Fruit fly (Drosophila melanogaster) whole organism, prepupa: ENCODE measurements around the gene Nup98-96.

Experiments used
- Blimp-1 ChIP-seq: fragments of 200-800 bp; sonication (Bioruptor generic); optimal IDR thresholded peaks from 3 replicates; lab custom pipeline; 2017; ENCODE audit warnings: missing biosample characterization, missing genetic modification characterization, mild to moderate bottlenecking, moderate library complexity, missing genetic modification reagents
- CG10631 ChIP-seq: fragments of 200-800 bp; sonication (Bioruptor generic); optimal IDR thresholded peaks from 2 replicates; lab custom pipeline; 2016; ENCODE audit warnings: missing biosample characterization, missing genetic modification characterization
- CG11762 ChIP-seq: fragments of 200-800 bp; sonication (Bioruptor generic); optimal IDR thresholded peaks from 3 replicates; lab custom pipeline; 2016; ENCODE audit warnings: missing biosample characterization, missing genetic modification characterization; ENCODE audit not compliant: insufficient read depth
- CG15336 ChIP-seq: fragments of 200-800 bp; sonication (Bioruptor generic); IDR thresholded peaks from 2 replicates; pipeline ENCODE4 v1.3.6; 2022; ENCODE audit warnings: missing biosample characterization, missing genetic modification characterization
- CG16779 ChIP-seq: fragments of 200-800 bp; sonication (Bioruptor generic); optimal IDR thresholded peaks from 3 replicates; lab custom pipeline; 2017; ENCODE audit warnings: missing biosample characterization, mild to moderate bottlenecking, missing genetic modification characterization
- CG3032 ChIP-seq: fragments of 200-800 bp; optimal IDR thresholded peaks from 2 replicates; lab custom pipeline; 2019; ENCODE audit warnings: missing biosample characterization, mild to moderate bottlenecking, missing genetic modification characterization, moderate library complexity
- CG31627 ChIP-seq: fragments of 200-800 bp; sonication (Bioruptor generic); optimal IDR thresholded peaks from 3 replicates; lab custom pipeline; 2016; ENCODE audit warnings: missing biosample characterization, missing genetic modification characterization
- CG34406 ChIP-seq: fragments of 200-800 bp; sonication (Bioruptor generic); optimal IDR thresholded peaks from 3 replicates; lab custom pipeline; 2016; ENCODE audit warnings: missing biosample characterization, missing genetic modification characterization
- CG6163 ChIP-seq: fragments of 200-800 bp; sonication (Bioruptor generic); IDR thresholded peaks from 3 replicates; pipeline ENCODE4 v1.3.6; 2022; ENCODE audit warnings: missing biosample characterization, missing genetic modification characterization
- CG6276 ChIP-seq: fragments of 200-800 bp; sonication (Bioruptor generic); optimal IDR thresholded peaks from 2 replicates; lab custom pipeline; 2017; ENCODE audit warnings: missing biosample characterization, mild to moderate bottlenecking, missing genetic modification characterization
- CG6792 ChIP-seq: fragments of 200-800 bp; sonication (Bioruptor generic); optimal IDR thresholded peaks from 3 replicates; lab custom pipeline; 2016; ENCODE audit warnings: missing biosample characterization, missing genetic modification characterization
- Eip78C ChIP-seq: fragments of 200-800 bp; sonication (Bioruptor generic); peaks from one replicate; lab custom pipeline; 2016; ENCODE audit warnings: missing biosample characterization, missing genetic modification characterization
- Ets21C ChIP-seq: fragments of 200-800 bp; sonication (Bioruptor generic); optimal IDR thresholded peaks from 3 replicates; lab custom pipeline; 2016; ENCODE audit warnings: missing biosample characterization, missing genetic modification characterization
- Ets96B ChIP-seq: fragments of 200-800 bp; optimal IDR thresholded peaks from 2 replicates; lab custom pipeline; 2019; ENCODE audit warnings: missing biosample characterization, mild to moderate bottlenecking, missing genetic modification characterization, moderate library complexity
- Lpt ChIP-seq: fragments of 200-800 bp; sonication (Bioruptor generic); optimal IDR thresholded peaks from 3 replicates; lab custom pipeline; 2016; ENCODE audit warnings: missing biosample characterization, missing genetic modification characterization
- achi ChIP-seq: fragments of 200-800 bp; sonication (Bioruptor generic); optimal IDR thresholded peaks from 3 replicates; lab custom pipeline; 2016; ENCODE audit warnings: missing biosample characterization, missing genetic modification characterization
- cyc ChIP-seq: fragments of 200-800 bp; sonication (Bioruptor generic); optimal IDR thresholded peaks from 3 replicates; lab custom pipeline; 2016; ENCODE audit warnings: missing biosample characterization, missing genetic modification characterization
- dac ChIP-seq: fragments of 200-800 bp; sonication (Bioruptor generic); optimal IDR thresholded peaks from 2 replicates; lab custom pipeline; 2017; ENCODE audit warnings: missing biosample characterization, mild to moderate bottlenecking, missing genetic modification characterization
- dsx ChIP-seq: fragments of 200-800 bp; optimal IDR thresholded peaks from 3 replicates; lab custom pipeline; 2019; ENCODE audit warnings: missing biosample characterization, mild to moderate bottlenecking, missing genetic modification characterization, moderate library complexity; ENCODE audit not compliant: poor library complexity, severe bottlenecking
- esn ChIP-seq: fragments of 200-800 bp; sonication (Bioruptor generic); optimal IDR thresholded peaks from 2 replicates; lab custom pipeline; 2016; ENCODE audit warnings: missing biosample characterization, mild to moderate bottlenecking, missing genetic modification characterization, moderate library complexity
- fd59A ChIP-seq: fragments of 200-800 bp; sonication (Bioruptor generic); optimal IDR thresholded peaks from 2 replicates; lab custom pipeline; 2017; ENCODE audit warnings: missing biosample characterization, mild to moderate bottlenecking, missing genetic modification characterization, missing genetic modification reagents
- fkh ChIP-seq: fragments of 200-800 bp; sonication (Bioruptor generic); optimal IDR thresholded peaks from 3 replicates; lab custom pipeline; 2017; ENCODE audit warnings: missing biosample characterization, mild to moderate bottlenecking, missing genetic modification characterization, moderate library complexity
- lz ChIP-seq: fragments of 200-800 bp; sonication (Bioruptor generic); optimal IDR thresholded peaks from 3 replicates; lab custom pipeline; 2016; ENCODE audit warnings: missing biosample characterization, missing genetic modification characterization
- pdm3 ChIP-seq: fragments of 200-800 bp; sonication (Bioruptor generic); optimal IDR thresholded peaks from 3 replicates; lab custom pipeline; 2016; ENCODE audit warnings: missing biosample characterization, missing genetic modification characterization
- salr ChIP-seq, 2 experiments: fragments of 200-800 bp; sonication (Bioruptor generic); optimal IDR thresholded peaks; 3 replicates each; lab custom pipeline; 2016 to 2018; ENCODE audit warnings: missing biosample characterization in 2 of 2, missing genetic modification characterization in 2 of 2, mild to moderate bottlenecking in 1 of 2
- spab ChIP-seq: fragments of 200-800 bp; sonication (Bioruptor generic); optimal IDR thresholded peaks from 2 replicates; lab custom pipeline; 2017; ENCODE audit warnings: missing biosample characterization, mild to moderate bottlenecking, missing genetic modification characterization, missing genetic modification reagents
- ss ChIP-seq, 2 experiments: fragments of 200-800 bp; sonication (Bioruptor generic); optimal IDR thresholded peaks; 2 replicates in 1 of 2; 3 replicates in 1 of 2; lab custom pipeline; 2017 to 2018; ENCODE audit warnings: mild to moderate bottlenecking in 2 of 2, missing biosample characterization in 2 of 2, missing genetic modification characterization in 2 of 2, moderate library complexity in 1 of 2
- svp ChIP-seq: fragments of 200-800 bp; sonication (Bioruptor generic); peaks from one replicate; lab custom pipeline; 2016; ENCODE audit warnings: missing biosample characterization, missing genetic modification characterization
- topi ChIP-seq: fragments of 200-800 bp; sonication (Bioruptor generic); optimal IDR thresholded peaks from 3 replicates; lab custom pipeline; 2016; ENCODE audit warnings: missing biosample characterization, missing genetic modification characterization

Gene Nup98-96

DNA sequence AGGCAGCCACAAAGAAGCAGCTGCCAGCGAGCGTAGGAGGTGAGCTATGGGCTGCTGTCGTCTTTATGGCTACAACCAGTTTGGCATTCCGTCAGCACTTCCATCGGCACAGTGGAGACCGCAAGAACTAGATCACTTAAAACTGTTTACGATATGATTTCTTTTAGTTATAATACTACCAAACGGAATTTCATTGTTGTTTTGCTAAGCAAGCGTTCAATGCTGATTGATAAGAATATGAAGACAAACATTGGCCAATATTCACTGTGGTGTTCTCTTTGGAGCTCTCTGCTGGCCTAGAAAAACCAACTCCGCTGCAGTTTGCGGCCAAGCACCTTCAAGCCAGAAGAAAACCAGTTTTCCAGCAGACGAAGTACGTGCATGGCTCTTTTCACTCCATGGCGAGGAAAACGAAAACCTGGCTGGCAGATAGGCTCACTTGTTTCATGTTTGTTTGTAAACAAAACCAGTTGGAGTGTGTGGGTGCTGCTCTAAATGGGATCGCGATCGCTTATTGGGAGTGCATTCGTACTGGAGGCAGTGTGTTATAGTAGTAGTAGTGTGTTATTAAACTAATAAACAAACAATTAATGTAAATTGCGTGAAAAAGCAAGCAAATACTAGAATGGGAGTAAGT, 36.3 kb upstream of the Nup98-96 start (continued):
- TF ChIP-seq cyc (GFP tag; lab: Kevin White, UChicago) (no peak), CG6792 (GFP tag; lab: Kevin White, UChicago) (no peak), dsx (GFP tag; lab: Kevin White, UChicago) (peak; percentile 49), CG3032 (tag; lab: Kevin White, UChicago) (no peak), achi (GFP tag; lab: Kevin White, UChicago) (no peak), pdm3 (GFP tag; lab: Kevin White, UChicago) (no peak), fd59A (GFP tag; lab: Kevin White, UChicago) (peak; percentile 48), CG34406 (no peak)

DNA sequence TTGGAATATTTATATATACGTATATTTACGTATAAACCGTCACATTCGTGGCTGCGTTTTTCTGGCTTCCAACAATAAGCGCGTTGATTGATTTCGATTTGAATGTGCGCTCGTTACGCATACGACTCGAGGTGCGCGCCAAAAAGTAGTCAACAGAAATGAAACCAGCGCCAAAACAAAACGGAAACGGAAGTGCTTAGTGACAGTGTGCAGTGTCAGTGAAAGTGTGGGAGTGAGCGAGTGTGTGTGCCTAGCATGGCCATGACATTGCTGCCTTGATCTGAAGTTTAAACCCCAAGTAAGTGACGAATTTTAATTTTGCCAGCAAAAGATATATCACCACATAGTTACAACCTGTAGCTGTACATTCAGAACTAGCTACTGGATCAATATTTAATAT, 22.2 kb upstream of the Nup98-96 start, which contains the start of gene CG34355:
Gene CG34355 (plus strand): TSS at position 192 of the 400 bp plus-strand sequence.
- peak in 1 of 2 experiments; percentile 6 for TF ChIP-seq salr (GFP tag; optimal IDR thresholded peaks at IDR 0.05; lab: Kevin White, UChicago)
- TF ChIP-seq spab (GFP tag; lab: Kevin White, UChicago) = no peak
- TF ChIP-seq achi (GFP tag; lab: Kevin White, UChicago) = peak; percentile 78
- no peak for TF ChIP-seq CG10631 (GFP tag; lab: Kevin White, UChicago)
- peak; percentile 12 for TF ChIP-seq fd59A (GFP tag; lab: Kevin White, UChicago)
- TF ChIP-seq ss (GFP tag; optimal IDR thresholded peaks at IDR 0.05; lab: Kevin White, UChicago) = no peak

DNA sequence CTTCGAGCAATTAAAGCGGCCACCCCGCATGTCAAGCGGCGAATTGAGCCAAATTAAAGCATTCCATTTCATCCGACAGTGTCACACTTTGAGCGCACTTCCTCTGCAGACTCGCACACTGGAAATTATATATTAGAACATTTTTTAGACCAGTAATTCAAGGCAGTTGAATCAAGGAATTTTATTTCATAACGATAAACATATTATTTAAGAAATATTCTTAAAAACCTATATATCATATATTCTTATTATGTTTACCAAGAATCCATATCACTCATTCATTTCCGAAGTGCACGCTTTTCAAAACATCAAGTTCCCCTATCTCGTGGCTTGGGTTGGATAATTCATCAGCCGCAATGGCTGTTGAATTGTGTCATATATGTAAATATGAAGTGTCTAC, 10.1 kb upstream of the Nup98-96 start:
- no peak for TF ChIP-seq CG16779 (tag; lab: Kevin White, UChicago)
- TF ChIP-seq dac = no peak
- no peak for TF ChIP-seq dsx (GFP tag; lab: Kevin White, UChicago)
- peak; percentile 66; the same call in 2 of the 3 replicates for TF ChIP-seq CG6163 (GFP tag; lab: Robert Waterston, UW)
- peak; percentile 61 for TF ChIP-seq CG3032 (tag; lab: Kevin White, UChicago)
- peak; percentile 46 for TF ChIP-seq CG10631 (GFP tag; lab: Kevin White, UChicago)
- TF ChIP-seq CG6276 (GFP tag; lab: Kevin White, UChicago) = no peak
- TF ChIP-seq CG11762 (GFP tag; lab: Kevin White, UChicago) = peak; percentile 2
- peak; percentile 27 for TF ChIP-seq fd59A (GFP tag; lab: Kevin White, UChicago)
- TF ChIP-seq CG6792 (GFP tag; lab: Kevin White, UChicago) = peak; percentile 15
- no peak for TF ChIP-seq Ets96B
- peak; percentile 46; the same call in 1 of the 2 replicates for TF ChIP-seq CG15336 (GFP tag; lab: Robert Waterston, UW)
- TF ChIP-seq Ets21C (GFP tag; lab: Kevin White, UChicago) = no peak
- peak; percentile 20 for TF ChIP-seq Lpt
- peak; percentile 43 for TF ChIP-seq esn (GFP tag; lab: Kevin White, UChicago)

DNA sequence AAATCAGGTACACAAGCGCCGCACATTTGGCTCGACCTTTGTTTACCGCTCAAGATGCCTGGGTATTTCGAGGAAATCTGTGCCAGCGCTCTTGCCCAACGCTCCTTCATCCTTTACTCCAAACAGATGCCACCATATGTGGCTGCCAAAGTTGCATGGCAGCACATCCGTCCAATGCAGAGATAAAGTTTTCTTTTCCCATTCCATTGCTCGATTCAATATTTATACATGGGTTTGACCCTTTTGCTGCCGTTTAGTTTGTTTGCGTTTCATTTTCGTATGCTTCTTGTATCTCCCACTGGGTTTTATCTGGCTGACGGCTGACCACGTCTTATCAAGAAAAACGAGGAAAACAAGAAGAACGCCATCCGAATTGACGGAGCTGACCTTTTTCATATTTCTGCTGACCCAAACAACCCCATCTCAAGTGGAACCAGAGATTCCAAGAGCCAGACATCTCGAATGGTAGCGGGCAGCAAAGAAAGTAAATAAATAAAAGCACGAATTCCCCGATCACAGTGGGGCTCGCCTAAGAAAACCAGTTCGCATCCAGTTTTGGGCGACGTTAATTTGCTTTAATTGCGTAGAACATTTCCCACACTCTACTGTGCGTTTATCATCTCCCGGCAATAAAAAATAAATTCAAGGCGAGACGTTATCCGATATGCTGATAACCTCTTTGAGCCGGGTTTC, 9.2 kb upstream of the Nup98-96 start:
- peak; percentile 98 for TF ChIP-seq svp
- peak; percentile 23 for TF ChIP-seq cyc (GFP tag; lab: Kevin White, UChicago)
- peak; percentile 5 for TF ChIP-seq CG34406
- no peak for TF ChIP-seq salr (GFP tag; optimal IDR thresholded peaks at IDR 0.05; lab: Kevin White, UChicago)
- TF ChIP-seq Lpt = no peak
- TF ChIP-seq lz (GFP tag; lab: Kevin White, UChicago) = peak; percentile 7
- TF ChIP-seq Blimp-1 (GFP tag; lab: Kevin White, UChicago) = no peak
- peak; percentile 56 for TF ChIP-seq Eip78C (GFP tag; lab: Kevin White, UChicago)
- TF ChIP-seq esn (GFP tag; lab: Kevin White, UChicago) = peak; percentile 15
- TF ChIP-seq fkh (GFP tag; lab: Kevin White, UChicago) = peak; percentile 57
- peak; percentile 9 for TF ChIP-seq CG31627 (GFP tag; lab: Kevin White, UChicago)
- peak; percentile 10 for TF ChIP-seq topi
